Worm (Caenorhabditis elegans) whole organism, midembryonic: ENCODE measurements around the gene mdt-8.

Source experiments
- med-1 ChIP-seq: sonication (generic microtip); optimal IDR thresholded peaks from 2 replicates; lab custom pipeline; 2017; ENCODE audit warnings: missing genetic modification characterization, mild to moderate bottlenecking, missing compliant biosample characterization, antibody characterized with exemption, missing genetic modification reagents; ENCODE audit not compliant: insufficient read depth
- ztf-23 ChIP-seq: fragments of 200-800 bp; sonication (Bioruptor generic); IDR thresholded peaks from 2 replicates; pipeline ENCODE4 v1.3.6; 2022; ENCODE audit warnings: missing genetic modification reagents, missing genetic modification characterization, missing compliant biosample characterization
- ztf-29 ChIP-seq: fragments of 200-800 bp; sonication (Bioruptor generic); IDR thresholded peaks from 2 replicates; pipeline ENCODE4 v1.3.6; 2022; ENCODE audit warnings: missing genetic modification reagents, missing genetic modification characterization, missing compliant biosample characterization

DNA sequence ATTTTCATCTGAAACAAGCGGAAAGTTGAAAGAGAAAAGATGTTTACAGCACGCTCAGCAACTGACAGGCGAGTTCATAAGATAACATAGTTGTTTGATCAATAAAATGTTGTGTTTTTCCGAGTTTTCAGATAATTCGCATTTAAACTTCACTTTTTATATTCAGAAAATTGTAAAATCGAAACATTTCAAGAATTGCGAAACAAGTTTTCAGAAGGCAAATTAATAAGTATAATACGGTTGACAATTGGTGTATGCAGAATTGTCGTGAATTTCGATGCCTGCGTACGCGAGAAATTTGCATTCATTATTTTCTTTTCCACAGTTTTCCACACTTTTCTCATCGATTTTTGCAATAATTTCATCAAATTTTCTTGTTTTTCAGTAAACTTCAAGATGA lies 38.3 kb downstream of the mdt-8 start, which contains the start of the genes ooc-3 and B0334.4:
- TF ChIP-seq ztf-29 (GFP tag; lab: Robert Waterston, UW) (no peak), med-1 (GFP tag; lab: Kevin White, UChicago) (no peak), ztf-23 (GFP tag; lab: Robert Waterston, UW) (no peak)
